Fruit fly (Drosophila melanogaster): Measurements from ENCODE around the gene mnb.

The mnb gene

DNA sequence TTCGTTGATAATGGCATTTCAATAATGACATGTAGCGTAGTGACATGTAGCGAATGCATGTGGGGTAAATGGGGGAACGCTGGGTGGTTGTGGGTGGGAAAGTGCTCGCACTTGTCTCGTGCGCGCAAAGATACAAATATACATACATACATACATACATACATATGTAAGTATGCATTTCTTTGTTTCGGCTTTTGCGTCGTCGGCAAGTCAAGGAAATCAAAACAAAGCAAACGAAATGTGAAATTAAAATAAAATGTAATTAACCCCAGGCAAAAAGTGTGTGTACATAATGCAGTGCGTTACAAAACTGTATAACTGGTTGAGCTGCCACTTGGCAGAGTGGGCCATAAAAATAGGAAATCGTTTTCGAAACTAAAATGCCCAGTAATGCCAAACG lies 11.3 kb downstream of the mnb start:
- no peak for TF ChIP-seq psq (optimal IDR thresholded peaks at IDR 0.05)
- no peak for TF ChIP-seq insv (optimal IDR thresholded peaks at IDR 0.05)
- no peak for TF ChIP-seq ttk (optimal IDR thresholded peaks at IDR 0.05)
- no peak for TF ChIP-seq Myc (optimal IDR thresholded peaks at IDR 0.05)
- no peak for TF ChIP-seq h (optimal IDR thresholded peaks at IDR 0.05)
- TF ChIP-seq Sin3A (optimal IDR thresholded peaks at IDR 0.05): no peak

DNA sequence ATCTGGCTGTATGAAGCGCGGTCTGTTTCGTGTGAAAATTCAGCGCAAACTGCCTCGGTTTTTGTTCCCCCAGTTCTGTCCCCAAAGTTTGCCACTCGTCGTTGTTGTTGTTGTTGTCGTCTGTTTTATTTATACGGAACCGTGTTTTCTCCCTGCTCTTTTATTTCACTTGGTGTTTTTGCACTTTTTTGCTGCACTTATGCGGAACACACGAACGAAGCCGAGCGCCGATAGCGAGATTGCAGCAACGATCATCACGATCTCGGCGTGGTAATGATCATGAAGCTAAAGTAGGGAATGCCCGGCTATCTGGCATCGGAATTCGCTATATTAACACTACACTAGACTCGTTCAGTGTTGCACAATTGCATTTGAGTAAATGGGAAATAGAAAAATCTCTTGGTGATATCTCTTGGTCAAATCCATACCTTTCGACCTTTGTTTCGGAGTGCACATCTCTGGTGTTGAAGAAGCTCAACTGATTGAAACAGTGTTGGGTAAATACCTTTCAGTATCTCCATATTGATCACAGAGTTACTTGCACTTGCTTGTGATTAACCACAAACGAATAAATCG lies 11.9 kb downstream of the mnb start:
- TF ChIP-seq insv (optimal IDR thresholded peaks at IDR 0.05) (no peak), h (optimal IDR thresholded peaks at IDR 0.05) (no peak), Myc (optimal IDR thresholded peaks at IDR 0.05) (no peak), ttk (optimal IDR thresholded peaks at IDR 0.05) (no peak), Sin3A (optimal IDR thresholded peaks at IDR 0.05) (no peak), psq (optimal IDR thresholded peaks at IDR 0.05) (no peak)

DNA sequence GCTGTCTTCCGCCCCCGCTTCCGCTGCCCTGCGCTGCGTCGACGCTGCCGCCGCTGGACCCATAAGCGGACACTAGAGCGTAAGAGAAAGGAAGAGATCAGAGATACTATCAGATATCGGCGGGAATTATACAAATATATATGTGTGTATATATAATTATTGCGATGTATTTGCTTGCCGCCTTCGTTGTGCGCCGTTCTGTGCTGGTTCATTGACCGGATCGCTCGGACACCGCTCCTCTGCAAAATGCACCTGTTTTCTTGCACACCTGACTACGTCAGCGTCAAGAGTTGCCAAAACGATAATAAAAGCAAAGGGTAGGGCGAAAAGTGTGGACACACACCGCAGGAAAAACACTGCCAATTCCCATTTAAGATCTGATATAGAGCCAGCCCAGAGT lies 13.7 kb downstream of the mnb start:
- TF ChIP-seq Myc (optimal IDR thresholded peaks at IDR 0.05) (no peak), insv (optimal IDR thresholded peaks at IDR 0.05) (no peak), h (optimal IDR thresholded peaks at IDR 0.05) (no peak), psq (optimal IDR thresholded peaks at IDR 0.05) (no peak), Sin3A (optimal IDR thresholded peaks at IDR 0.05) (no peak), ttk (optimal IDR thresholded peaks at IDR 0.05) (no peak)

DNA sequence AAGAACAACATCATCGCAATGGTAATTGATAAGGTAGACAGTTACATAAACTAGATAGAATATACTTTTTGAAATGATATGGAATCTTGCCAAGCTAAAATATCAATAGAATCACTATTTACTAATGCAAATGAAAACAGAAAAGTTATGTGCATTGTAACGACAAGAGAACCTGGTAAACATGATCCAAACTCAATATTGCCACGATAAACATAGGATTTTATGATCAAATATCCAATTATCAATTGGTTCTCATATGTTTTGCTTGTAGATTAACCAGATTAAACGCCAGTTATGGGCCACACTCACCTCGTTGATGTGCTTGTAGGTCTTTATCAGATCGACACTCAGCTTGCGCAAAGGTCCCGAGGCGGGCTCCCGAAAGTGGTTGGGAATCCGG lies 14.7 kb downstream of the mnb start:
- no peak for TF ChIP-seq psq (optimal IDR thresholded peaks at IDR 0.05)
- no peak for TF ChIP-seq ttk (optimal IDR thresholded peaks at IDR 0.05)
- no peak for TF ChIP-seq Sin3A (optimal IDR thresholded peaks at IDR 0.05)
- no peak for TF ChIP-seq Myc (optimal IDR thresholded peaks at IDR 0.05)
- no peak for TF ChIP-seq h (optimal IDR thresholded peaks at IDR 0.05)
- no peak for TF ChIP-seq insv (optimal IDR thresholded peaks at IDR 0.05)

DNA sequence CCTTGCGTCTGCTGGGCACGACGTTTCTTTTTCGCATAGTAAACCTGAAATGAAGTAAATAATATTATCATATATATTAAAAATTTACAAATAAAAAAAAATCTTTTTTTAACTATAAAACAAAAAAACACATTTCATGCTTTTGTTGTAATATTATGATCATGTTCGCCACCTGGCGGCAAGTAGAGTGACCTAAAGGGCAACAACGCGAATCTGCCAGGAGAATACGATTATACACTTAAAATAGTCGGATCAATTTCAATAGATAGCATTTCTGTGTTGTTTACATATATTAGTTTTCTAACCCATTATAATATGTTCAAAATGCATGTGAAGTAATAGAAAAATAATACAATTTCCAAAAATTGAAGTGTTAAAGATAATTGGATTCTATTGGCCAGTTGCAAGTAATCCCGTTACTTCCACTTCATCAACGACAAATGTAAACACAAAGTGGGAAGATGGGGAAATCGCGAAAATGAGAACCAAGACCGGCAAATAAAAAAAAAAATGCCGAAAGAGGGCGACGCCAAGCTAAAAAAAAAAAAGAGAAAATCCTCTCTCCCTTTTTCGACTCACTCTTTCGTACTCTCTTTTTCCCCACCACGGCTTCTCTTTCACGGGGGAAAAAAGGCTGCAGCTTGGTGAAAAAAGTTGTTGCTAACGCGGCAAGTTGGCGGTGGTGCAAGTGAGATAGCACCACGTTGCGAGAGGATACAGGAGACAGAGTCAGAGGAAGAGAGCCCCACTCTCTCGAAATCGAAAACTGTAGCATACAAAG lies 16.2 kb downstream of the mnb start:
- TF ChIP-seq Sin3A (optimal IDR thresholded peaks at IDR 0.05) (no peak), insv (optimal IDR thresholded peaks at IDR 0.05) (no peak), psq (optimal IDR thresholded peaks at IDR 0.05) (no peak), h (optimal IDR thresholded peaks at IDR 0.05) (no peak), ttk (optimal IDR thresholded peaks at IDR 0.05) (no peak), Myc (optimal IDR thresholded peaks at IDR 0.05) (no peak)

DNA sequence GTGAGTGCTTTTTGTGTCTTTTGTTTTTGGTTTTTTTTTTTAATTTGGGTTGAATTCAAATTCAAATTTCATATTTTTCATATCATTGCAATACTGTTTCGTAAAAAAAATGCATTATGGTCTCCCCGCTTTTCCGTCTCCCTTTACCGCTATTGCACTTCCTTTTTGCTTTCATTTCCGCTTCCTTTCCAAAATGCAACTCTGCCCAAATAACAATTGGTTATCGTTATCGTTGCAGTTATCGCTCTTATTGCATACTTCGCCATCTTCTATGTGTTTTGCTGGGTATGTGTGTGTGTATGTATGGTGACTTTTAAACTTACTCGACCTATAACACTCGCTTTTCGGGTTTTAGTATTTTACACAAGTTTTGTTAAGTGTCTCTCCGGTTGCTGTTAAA lies 21.9 kb downstream of the mnb start:
- TF ChIP-seq psq (optimal IDR thresholded peaks at IDR 0.05) (no peak), h (optimal IDR thresholded peaks at IDR 0.05) (no peak), ttk (optimal IDR thresholded peaks at IDR 0.05) (no peak), insv (optimal IDR thresholded peaks at IDR 0.05) (no peak), Sin3A (optimal IDR thresholded peaks at IDR 0.05) (no peak), Myc (optimal IDR thresholded peaks at IDR 0.05) (no peak)

DNA sequence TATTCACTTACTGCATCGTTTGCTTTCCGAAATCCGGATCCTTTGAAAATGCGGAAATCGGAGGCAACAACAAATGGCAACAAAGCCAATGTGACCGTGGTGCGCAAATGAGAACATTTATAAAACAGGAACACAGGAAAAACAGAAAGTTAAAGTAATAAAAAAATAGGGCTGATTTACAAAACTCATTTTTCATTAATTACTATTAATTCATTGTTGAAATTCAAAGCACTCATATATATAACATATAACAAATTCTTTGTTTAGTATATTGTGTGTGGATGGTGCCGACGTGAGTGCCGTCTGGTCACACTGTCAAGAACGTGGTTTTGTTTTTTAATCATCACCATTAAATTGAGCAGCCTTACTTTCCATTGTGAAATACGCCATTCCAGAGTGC lies 26.3 kb downstream of the mnb start, which contains the start of the genes Arp8 and CG6769:
Gene Arp8, minus strand, starts transcription at position 90 of the 400 bp plus-strand sequence.
Gene CG6769, plus strand, starts transcription at position 292 of the 400 bp plus-strand sequence.
- TF ChIP-seq Myc (optimal IDR thresholded peaks at IDR 0.05): no peak
- no peak for TF ChIP-seq psq (optimal IDR thresholded peaks at IDR 0.05)
- no peak for TF ChIP-seq ttk (optimal IDR thresholded peaks at IDR 0.05)
- no peak for TF ChIP-seq h (optimal IDR thresholded peaks at IDR 0.05)
- no peak for TF ChIP-seq insv (optimal IDR thresholded peaks at IDR 0.05)
- no peak for TF ChIP-seq Sin3A (optimal IDR thresholded peaks at IDR 0.05)

DNA sequence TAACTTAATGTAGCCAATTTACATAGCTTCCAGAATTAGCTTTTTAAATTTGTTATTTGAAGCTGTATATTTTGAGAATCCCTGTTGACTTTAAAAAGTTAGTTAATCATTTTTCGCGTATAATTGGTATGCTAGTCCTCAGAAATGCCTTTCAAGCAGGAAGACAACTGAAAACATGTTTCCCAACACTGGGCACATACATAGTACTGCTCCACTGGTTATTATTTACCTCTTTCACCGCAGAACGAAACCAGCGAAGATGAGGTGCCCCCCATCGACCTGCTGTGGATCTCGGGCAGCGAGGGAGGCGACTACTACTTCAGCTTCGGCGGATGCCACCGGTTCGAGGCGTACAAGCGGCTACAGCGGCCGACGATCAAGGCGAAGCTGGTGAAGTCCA lies 29.2 kb downstream of the mnb start:
- TF ChIP-seq insv (optimal IDR thresholded peaks at IDR 0.05): no peak
- no peak for TF ChIP-seq Myc (optimal IDR thresholded peaks at IDR 0.05)
- no peak for TF ChIP-seq psq (optimal IDR thresholded peaks at IDR 0.05)
- no peak for TF ChIP-seq ttk (optimal IDR thresholded peaks at IDR 0.05)
- no peak for TF ChIP-seq Sin3A (optimal IDR thresholded peaks at IDR 0.05)
- TF ChIP-seq h (optimal IDR thresholded peaks at IDR 0.05): no peak

DNA sequence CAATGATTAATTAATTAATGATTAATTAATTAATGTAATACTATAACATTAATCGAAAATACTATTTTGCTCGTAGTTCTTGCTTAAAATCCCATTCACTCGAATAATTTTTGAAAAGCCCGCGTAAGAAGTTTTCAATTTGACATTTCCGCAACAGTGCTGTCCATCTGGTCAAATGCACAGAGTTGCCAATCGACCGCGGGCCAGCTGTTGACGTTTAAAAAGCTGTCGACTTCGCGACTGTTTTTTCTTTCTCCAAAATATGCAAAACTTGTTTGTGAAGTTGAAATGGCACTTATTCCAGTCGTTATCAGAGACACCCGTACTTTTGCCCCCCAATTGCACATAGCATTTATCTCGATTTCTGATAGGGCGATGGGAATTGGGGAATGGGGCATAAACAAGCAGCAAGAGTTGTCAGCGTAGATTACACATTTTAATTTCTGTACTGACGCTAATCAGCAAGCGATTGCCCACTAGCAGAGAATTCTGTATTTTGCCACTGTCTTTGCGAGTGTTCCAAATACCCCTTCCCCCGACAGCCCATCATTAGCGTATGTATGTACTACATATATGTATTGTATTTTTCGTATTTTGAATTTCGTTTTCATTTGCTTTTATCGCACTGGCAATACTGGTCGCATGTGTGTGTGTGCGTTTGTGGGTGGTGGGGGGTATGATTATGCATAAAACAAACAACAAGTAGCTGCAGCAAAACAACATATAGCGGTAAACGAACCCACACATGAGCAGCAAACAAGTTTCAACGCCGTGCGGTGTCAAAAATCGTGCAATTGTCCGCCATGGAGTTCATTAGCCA lies 30.4 kb downstream of the mnb start, which contains the start of gene Srx:
Gene Srx, plus strand, starts transcription at position 517 of the 820 bp plus-strand sequence.
- no peak for TF ChIP-seq ttk (optimal IDR thresholded peaks at IDR 0.05)
- no peak for TF ChIP-seq psq (optimal IDR thresholded peaks at IDR 0.05)
- no peak for TF ChIP-seq h (optimal IDR thresholded peaks at IDR 0.05)
- no peak for TF ChIP-seq insv (optimal IDR thresholded peaks at IDR 0.05)
- TF ChIP-seq Myc (optimal IDR thresholded peaks at IDR 0.05): no peak
- TF ChIP-seq Sin3A (optimal IDR thresholded peaks at IDR 0.05): no peak

DNA sequence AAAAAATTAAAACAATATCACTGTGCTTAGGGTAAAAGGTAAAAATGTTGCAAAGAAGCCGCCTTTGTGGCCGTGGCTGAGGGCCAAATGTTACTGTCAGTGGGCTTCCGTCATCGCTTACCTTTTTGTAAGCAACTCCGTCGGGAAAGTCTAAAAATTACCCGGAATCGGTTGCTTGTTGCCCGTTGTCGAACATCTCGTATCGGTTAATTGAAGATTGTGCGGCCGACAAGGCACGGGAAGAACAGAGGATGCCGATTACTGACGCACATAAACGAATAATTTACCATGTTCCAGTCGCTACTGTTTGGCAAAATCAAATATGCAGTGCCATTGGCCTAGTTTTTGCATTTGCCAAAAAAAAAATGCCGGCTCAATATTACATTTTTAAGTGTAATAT lies 31.0 kb downstream of the mnb start, which contains the start of gene Mco4:
Gene Mco4, minus strand, starts transcription at position 101 of the 400 bp plus-strand sequence.
- no peak for TF ChIP-seq Sin3A (optimal IDR thresholded peaks at IDR 0.05)
- no peak for TF ChIP-seq insv (optimal IDR thresholded peaks at IDR 0.05)
- TF ChIP-seq Myc (optimal IDR thresholded peaks at IDR 0.05): no peak
- no peak for TF ChIP-seq ttk (optimal IDR thresholded peaks at IDR 0.05)
- TF ChIP-seq psq (optimal IDR thresholded peaks at IDR 0.05): no peak
- TF ChIP-seq h (optimal IDR thresholded peaks at IDR 0.05): no peak

DNA sequence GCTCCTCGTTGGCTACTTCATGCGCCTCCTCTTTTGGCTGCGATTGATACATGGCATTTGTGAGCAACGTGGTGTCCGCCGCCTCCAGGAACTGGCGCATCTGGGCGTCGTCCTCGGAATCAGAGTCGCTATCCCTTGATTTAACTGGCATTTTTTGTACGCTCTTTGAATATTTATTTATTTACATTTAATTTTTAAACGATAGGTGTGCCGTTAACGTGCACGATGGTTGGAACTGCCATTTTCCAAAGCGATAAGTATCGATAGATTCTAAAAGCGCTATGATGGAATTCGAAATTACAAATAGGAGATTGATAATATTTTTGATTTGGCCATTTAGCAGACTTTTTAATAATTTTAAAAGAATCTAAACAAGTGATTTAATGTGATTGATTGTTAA lies 34.6 kb downstream of the mnb start, which contains the start of gene CG32554:
Gene CG32554, minus strand, starts transcription at position 229 of the 400 bp plus-strand sequence.
- TF ChIP-seq psq (optimal IDR thresholded peaks at IDR 0.05): no peak

DNA sequence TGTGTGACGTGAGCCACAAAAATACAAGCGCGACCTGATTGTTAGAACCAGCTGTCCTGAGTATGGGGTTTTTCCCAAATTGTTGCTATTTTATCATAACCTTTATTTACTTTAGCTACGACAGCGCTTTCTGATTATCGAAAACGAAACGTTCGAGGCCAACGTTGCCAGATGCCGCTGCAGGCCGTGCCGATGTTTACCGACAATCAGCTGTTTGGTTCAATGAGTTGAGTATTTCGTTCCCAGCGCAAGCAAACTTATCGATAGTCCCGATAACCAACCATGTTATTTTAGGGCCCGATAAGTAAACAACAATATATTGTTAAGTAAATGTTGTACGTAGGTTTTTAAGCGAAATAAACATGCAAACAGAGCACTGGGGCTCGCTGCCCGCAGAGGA lies 36.8 kb downstream of the mnb start, which contains the start of the genes CG15814 and Spt7:
Gene CG15814, minus strand, starts transcription at position 164 of the 400 bp plus-strand sequence.
Gene Spt7, plus strand, starts transcription at position 282 of the 400 bp plus-strand sequence.
- TF ChIP-seq psq (optimal IDR thresholded peaks at IDR 0.05): no peak
- TF ChIP-seq h (optimal IDR thresholded peaks at IDR 0.05): peak; percentile 22

All from Kc167 (cell line).